Worm (Caenorhabditis elegans) whole organism, L2 larva: Measurements from ENCODE around the gene C18B2.5.
A peak's percentile ranks its signal among the peaks of the same experiment; 100 is the strongest.

Experiments used
- C34F6.9 ChIP-seq: fragments of 150-350 bp; optimal IDR thresholded peaks from 2 replicates; lab custom pipeline; 2014; ENCODE audit warnings: missing biosample characterization, missing genetic modification characterization
- F13H6.1 ChIP-seq: sonication (generic microtip); optimal IDR thresholded peaks from 2 replicates; lab custom pipeline; 2016; ENCODE audit warnings: missing genetic modification characterization, missing compliant biosample characterization
- ZK546.5 ChIP-seq: sonication (generic microtip); optimal IDR thresholded peaks from 2 replicates; lab custom pipeline; 2017; ENCODE audit warnings: missing biosample characterization, missing genetic modification characterization
- alr-1 ChIP-seq: fragments of 150-350 bp; optimal IDR thresholded peaks from 2 replicates; lab custom pipeline; 2014; ENCODE audit warnings: missing biosample characterization, missing genetic modification characterization
- aly-2 ChIP-seq: fragments of 150-350 bp; optimal IDR thresholded peaks from 2 replicates; lab custom pipeline; 2014; ENCODE audit warnings: missing biosample characterization, missing genetic modification characterization
- ama-1 ChIP-seq: fragments of 150-350 bp; optimal IDR thresholded peaks from 2 replicates; lab custom pipeline; 2018; ENCODE audit warnings: inconsistent platforms
- blmp-1 ChIP-seq: sonication (generic microtip); optimal IDR thresholded peaks from 2 replicates; lab custom pipeline; 2017; ENCODE audit warnings: missing genetic modification characterization, mild to moderate bottlenecking, missing compliant biosample characterization, antibody characterized with exemption, moderate library complexity; ENCODE audit not compliant: insufficient read depth
- ceh-16 ChIP-seq: fragments of 150-350 bp; optimal IDR thresholded peaks from 2 replicates; lab custom pipeline; 2014; ENCODE audit warnings: missing biosample characterization, missing genetic modification characterization
- ceh-82 ChIP-seq: fragments of 150-350 bp; optimal IDR thresholded peaks from 2 replicates; lab custom pipeline; 2014; ENCODE audit warnings: missing biosample characterization, missing genetic modification characterization
- crh-2 ChIP-seq: sonication (generic microtip); optimal IDR thresholded peaks from 2 replicates; lab custom pipeline; 2017; ENCODE audit warnings: missing biosample characterization, missing genetic modification characterization
- dmd-4 ChIP-seq: sonication (generic microtip); optimal IDR thresholded peaks from 2 replicates; lab custom pipeline; 2017; ENCODE audit warnings: missing biosample characterization, missing genetic modification characterization
- egl-27 ChIP-seq: sonication (generic microtip); optimal IDR thresholded peaks from 3 replicates; lab custom pipeline; 2017; ENCODE audit warnings: missing biosample characterization, missing genetic modification reagents, missing genetic modification characterization
- elt-3 ChIP-seq: sonication (generic microtip); optimal IDR thresholded peaks from 2 replicates; lab custom pipeline; 2017; ENCODE audit warnings: missing biosample characterization, missing genetic modification characterization
- fos-1 ChIP-seq: fragments of 150-350 bp; optimal IDR thresholded peaks from 2 replicates; lab custom pipeline; 2014; ENCODE audit warnings: missing biosample characterization, missing genetic modification characterization
- gmeb-1 ChIP-seq: fragments of 150-350 bp; optimal IDR thresholded peaks from 2 replicates; lab custom pipeline; 2014; ENCODE audit warnings: missing biosample characterization, missing genetic modification characterization
- lin-11 ChIP-seq: fragments of 150-350 bp; sonication (generic microtip); optimal IDR thresholded peaks from 2 replicates; lab custom pipeline; 2014; ENCODE audit warnings: missing biosample characterization, missing genetic modification characterization, inconsistent platforms, mixed read lengths
- lin-13 ChIP-seq: fragments of 150-350 bp; optimal IDR thresholded peaks from 2 replicates; lab custom pipeline; 2014; ENCODE audit warnings: missing biosample characterization, missing genetic modification reagents, missing genetic modification characterization
- lin-39 ChIP-seq: fragments of 150-350 bp; optimal IDR thresholded peaks from 2 replicates; lab custom pipeline; 2014; ENCODE audit warnings: missing biosample characterization, missing genetic modification reagents, missing genetic modification characterization
- lsy-2 ChIP-seq, 2 experiments: fragments of 150-350 bp in 1 of 2; sonication (generic microtip) in 1 of 2; optimal IDR thresholded peaks; 2 replicates each; lab custom pipeline; 2014 to 2017; ENCODE audit warnings: missing biosample characterization in 2 of 2, missing genetic modification characterization in 2 of 2
- mab-5 ChIP-seq: fragments of 150-350 bp; optimal IDR thresholded peaks from 2 replicates; lab custom pipeline; 2014; ENCODE audit warnings: missing biosample characterization, missing genetic modification characterization
- mbf-1 ChIP-seq: sonication (generic microtip); optimal IDR thresholded peaks from 2 replicates; lab custom pipeline; 2017; ENCODE audit warnings: missing biosample characterization, missing genetic modification characterization
- mdl-1 ChIP-seq, 2 experiments: fragments of 150-350 bp in 1 of 2; sonication (generic microtip) in 1 of 2; optimal IDR thresholded peaks; 2 replicates each; lab custom pipeline; 2017; ENCODE audit warnings: missing biosample characterization in 2 of 2, missing genetic modification characterization in 2 of 2
- nhr-11 ChIP-seq: fragments of 150-350 bp; optimal IDR thresholded peaks from 2 replicates; lab custom pipeline; 2014; ENCODE audit warnings: missing biosample characterization, missing genetic modification characterization
- nhr-12 ChIP-seq: fragments of 150-350 bp; optimal IDR thresholded peaks from 2 replicates; lab custom pipeline; 2014; ENCODE audit warnings: missing biosample characterization, missing genetic modification characterization
- nhr-129 ChIP-seq: fragments of 150-350 bp; optimal IDR thresholded peaks from 2 replicates; lab custom pipeline; 2014; ENCODE audit warnings: missing biosample characterization, missing genetic modification characterization
- nhr-21 ChIP-seq: fragments of 150-350 bp; optimal IDR thresholded peaks from 2 replicates; lab custom pipeline; 2014; ENCODE audit warnings: missing biosample characterization, missing genetic modification characterization
- nhr-23 ChIP-seq: fragments of 150-350 bp; optimal IDR thresholded peaks from 2 replicates; lab custom pipeline; 2014; ENCODE audit warnings: missing biosample characterization, missing genetic modification reagents, missing genetic modification characterization
- nhr-237 ChIP-seq: fragments of 150-350 bp; optimal IDR thresholded peaks from 2 replicates; lab custom pipeline; 2014; ENCODE audit warnings: missing biosample characterization, missing genetic modification characterization
- nhr-25 ChIP-seq: fragments of 150-350 bp; sonication (generic microtip); optimal IDR thresholded peaks from 3 replicates; lab custom pipeline; 2014; ENCODE audit warnings: missing biosample characterization, missing genetic modification characterization
- nhr-6 ChIP-seq: fragments of 150-350 bp; optimal IDR thresholded peaks from 2 replicates; lab custom pipeline; 2014; ENCODE audit warnings: missing biosample characterization, missing genetic modification characterization
- nhr-77 ChIP-seq: fragments of 150-350 bp; optimal IDR thresholded peaks from 2 replicates; lab custom pipeline; 2014; ENCODE audit warnings: missing biosample characterization, missing genetic modification characterization
- peb-1 ChIP-seq: fragments of 150-350 bp; optimal IDR thresholded peaks from 2 replicates; lab custom pipeline; 2014; ENCODE audit warnings: missing biosample characterization, missing genetic modification characterization
- sem-4 ChIP-seq: fragments of 150-350 bp; optimal IDR thresholded peaks from 2 replicates; lab custom pipeline; 2014; ENCODE audit warnings: missing biosample characterization, missing genetic modification reagents, missing genetic modification characterization
- skn-1 ChIP-seq: sonication (generic microtip); optimal IDR thresholded peaks from 2 replicates; lab custom pipeline; 2017; ENCODE audit warnings: missing biosample characterization, missing genetic modification characterization
- sma-3 ChIP-seq: sonication (generic microtip); optimal IDR thresholded peaks from 2 replicates; lab custom pipeline; 2016; ENCODE audit warnings: missing genetic modification reagents, missing genetic modification characterization, missing compliant biosample characterization
- sma-9 ChIP-seq, 2 experiments: fragments of 150-350 bp in 1 of 2; sonication (generic microtip) in 1 of 2; optimal IDR thresholded peaks; 2 replicates each; lab custom pipeline; 2014 to 2016; ENCODE audit warnings: missing genetic modification characterization in 2 of 2, mild to moderate bottlenecking in 1 of 2, missing biosample characterization in 1 of 2, missing compliant biosample characterization in 1 of 2, missing genetic modification reagents in 1 of 2, moderate library complexity in 1 of 2
- snpc-4 ChIP-seq: fragments of 150-350 bp; optimal IDR thresholded peaks from 2 replicates; lab custom pipeline; 2014; ENCODE audit warnings: missing biosample characterization, missing genetic modification characterization
- unc-39 ChIP-seq: fragments of 150-350 bp; optimal IDR thresholded peaks from 2 replicates; lab custom pipeline; 2014; ENCODE audit warnings: missing biosample characterization, missing genetic modification characterization
- unc-62 ChIP-seq: fragments of 150-350 bp; optimal IDR thresholded peaks from 2 replicates; lab custom pipeline; 2014; ENCODE audit warnings: missing biosample characterization, missing genetic modification reagents, missing genetic modification characterization
- zag-1 ChIP-seq: fragments of 150-350 bp; optimal IDR thresholded peaks from 2 replicates; lab custom pipeline; 2014; ENCODE audit warnings: missing biosample characterization, missing genetic modification characterization
- ztf-1 ChIP-seq: fragments of 200-800 bp; sonication (Bioruptor generic); conservative IDR thresholded peaks from 2 replicates; pipeline ENCODE4 v1.3.6; 2022; ENCODE audit warnings: missing genetic modification characterization, missing compliant biosample characterization
- ztf-11 ChIP-seq: sonication (generic microtip); optimal IDR thresholded peaks from 2 replicates; lab custom pipeline; 2017; ENCODE audit warnings: missing biosample characterization, missing genetic modification characterization
- ztf-4 ChIP-seq: fragments of 150-350 bp; optimal IDR thresholded peaks from 2 replicates; lab custom pipeline; 2014; ENCODE audit warnings: missing biosample characterization, missing genetic modification characterization

C18B2.5 gene

ce11 chrX:3617218-3617617, 6.3 kb upstream of the C18B2.5 start, which contains the start of gene del-9:
Gene del-9 (minus strand): TSS chrX:3617318.
- no peak for TF ChIP-seq elt-3 (tag; lab: Kevin White, UChicago)
- no peak for TF ChIP-seq mbf-1
- TF ChIP-seq lin-11 = no peak
- TF ChIP-seq skn-1 (tag; lab: Kevin White, UChicago) = no peak
- TF ChIP-seq lin-13 (GFP tag; lab: Kevin White, UChicago) = no peak
- TF ChIP-seq unc-39 = no peak
- no peak for TF ChIP-seq nhr-77 (tag; lab: Kevin White, UChicago)
- no peak for TF ChIP-seq sma-9 (GFP tag; optimal IDR thresholded peaks at IDR 0.05; lab: Kevin White, UChicago)
- TF ChIP-seq sma-9 (tag; optimal IDR thresholded peaks at IDR 0.05; lab: Kevin White, UChicago) = no peak
- no peak for TF ChIP-seq C34F6.9 (tag; lab: Kevin White, UChicago)
- no peak for TF ChIP-seq gmeb-1 (tag; lab: Kevin White, UChicago)
- no peak for TF ChIP-seq unc-62 (GFP tag; lab: Kevin White, UChicago)

ce11 chrX:3613665-3614064, 2.8 kb upstream of the C18B2.5 start:
- TF ChIP-seq crh-2 (tag; lab: Kevin White, UChicago) (peak; percentile 61), zag-1 (no peak), mdl-1 (tag; optimal IDR thresholded peaks at IDR 0.05; lab: Kevin White, UChicago) (no peak), peb-1 (no peak), fos-1 (tag; lab: Kevin White, UChicago) (peak; percentile 94)

ce11 chrX:3611740-3612139, 848 bp upstream of the C18B2.5 start:
- TF ChIP-seq snpc-4 (tag; lab: Kevin White, UChicago) = no peak
- no peak for TF ChIP-seq aly-2 (tag; lab: Kevin White, UChicago)
- TF ChIP-seq dmd-4 (tag; lab: Kevin White, UChicago) = no peak
- no peak for TF ChIP-seq nhr-6
- TF ChIP-seq sma-3 (GFP tag; lab: Kevin White, UChicago) = no peak
- TF ChIP-seq sem-4 (tag; lab: Kevin White, UChicago) = no peak
- TF ChIP-seq nhr-12 (tag; lab: Kevin White, UChicago) = no peak
- no peak for TF ChIP-seq blmp-1 (tag; lab: Kevin White, UChicago)
- TF ChIP-seq fos-1 (tag; lab: Kevin White, UChicago) = no peak
- no peak for TF ChIP-seq ztf-4 (tag; lab: Kevin White, UChicago)
- no peak for TF ChIP-seq lin-13 (GFP tag; lab: Kevin White, UChicago)
- no peak for TF ChIP-seq elt-3 (tag; lab: Kevin White, UChicago)
- TF ChIP-seq nhr-25 (tag; lab: Kevin White, UChicago) = no peak
- TF ChIP-seq mbf-1 = no peak
- TF ChIP-seq nhr-21 = no peak
- TF ChIP-seq peb-1 = no peak

ce11 chrX:3610442-3610841, 450 bp downstream of the C18B2.5 start:
- TF ChIP-seq nhr-6 = no peak
- TF ChIP-seq ZK546.5 (tag; lab: Kevin White, UChicago) = no peak
- TF ChIP-seq nhr-21 = no peak
- TF ChIP-seq gmeb-1 (tag; lab: Kevin White, UChicago) = no peak
- no peak for TF ChIP-seq ceh-16 (tag; lab: Kevin White, UChicago)
- no peak for TF ChIP-seq lin-11
- TF ChIP-seq lin-13 (GFP tag; lab: Kevin White, UChicago) = no peak
- no peak for TF ChIP-seq unc-39
- TF ChIP-seq lsy-2 (tag; optimal IDR thresholded peaks at IDR 0.05; lab: Kevin White, UChicago) = no peak
- TF ChIP-seq egl-27 (tag; lab: Kevin White, UChicago) = no peak

- TF ChIP-seq fos-1 (tag; lab: Kevin White, UChicago) (peak; percentile 99), F13H6.1 (peak; percentile 62), nhr-12 (tag; lab: Kevin White, UChicago) (no peak), aly-2 (tag; lab: Kevin White, UChicago) (no peak), peb-1 (peak; percentile 20), unc-39 (no peak), crh-2 (tag; lab: Kevin White, UChicago) (peak; percentile 87), lin-39 (no peak), nhr-21 (peak; percentile 25), unc-62 (GFP tag; lab: Kevin White, UChicago) (no peak), ztf-1 (GFP tag; lab: Robert Waterston, UW) (no peak), ama-1 (lab: Kevin White, UChicago) (no peak), nhr-6 (no peak), nhr-25 (tag; lab: Kevin White, UChicago) (no peak), nhr-23 (tag; lab: Kevin White, UChicago) (no peak), dmd-4 (tag; lab: Kevin White, UChicago) (no peak), ceh-16 (tag; lab: Kevin White, UChicago) (no peak), nhr-129 (tag; lab: Kevin White, UChicago) (peak; percentile 86), skn-1 (tag; lab: Kevin White, UChicago) (peak; percentile 19), ztf-11 (tag; lab: Kevin White, UChicago) (no peak), sma-3 (GFP tag; lab: Kevin White, UChicago) (peak; percentile 47), alr-1 (tag; lab: Kevin White, UChicago) (no peak), ceh-82 (tag; lab: Kevin White, UChicago) (no peak), snpc-4 (tag; lab: Kevin White, UChicago) (peak; percentile 49), nhr-237 (no peak), nhr-11 (no peak), sem-4 (tag; lab: Kevin White, UChicago) (peak; percentile 53), mdl-1 (tag; optimal IDR thresholded peaks at IDR 0.05; lab: Kevin White, UChicago) (peak in 1 of 2 experiments; percentile 22), mab-5 (tag; lab: Kevin White, UChicago) (peak; percentile 84)
These were observed 5.2 kb downstream of the C18B2.5 start, which contains the start of gene C18B2.4 for ce11 chrX:3605727-3606126. Gene C18B2.4 (minus strand): TSS chrX:3605741.
